Fruit fly (Drosophila melanogaster) whole organism, embryonic: ENCODE results near the gene CG43168.
A peak's percentile ranks its signal among the peaks of the same experiment; 100 is the strongest.

Experiments used
- Antp ChIP-seq: fragments of 200-800 bp; sonication (Bioruptor generic); optimal IDR thresholded peaks from 3 replicates; lab custom pipeline; 2016; ENCODE audit warnings: missing biosample characterization, missing genetic modification characterization
- Bdp1 ChIP-seq: fragments of 200-800 bp; sonication (Bioruptor generic); optimal IDR thresholded peaks from 3 replicates; lab custom pipeline; 2016; ENCODE audit warnings: missing biosample characterization, missing genetic modification characterization
- CG10543 ChIP-seq: fragments of 200-800 bp; sonication (Bioruptor generic); optimal IDR thresholded peaks from 3 replicates; lab custom pipeline; 2017; ENCODE audit warnings: missing biosample characterization, mild to moderate bottlenecking, missing genetic modification characterization, moderate library complexity
- CG11696 ChIP-seq: fragments of 200-800 bp; sonication (Bioruptor generic); IDR thresholded peaks from 2 replicates; pipeline ENCODE4 v1.3.6; 2022; ENCODE audit warnings: missing biosample characterization, missing genetic modification characterization
- CG12219 ChIP-seq: fragments of 200-800 bp; sonication (Bioruptor generic); optimal IDR thresholded peaks from 3 replicates; lab custom pipeline; 2018; ENCODE audit warnings: missing biosample characterization, mild to moderate bottlenecking, missing genetic modification characterization
- CG13287 ChIP-seq: fragments of 200-800 bp; sonication (Bioruptor generic); IDR thresholded peaks from 2 replicates; pipeline ENCODE4 v1.3.6; 2022; ENCODE audit warnings: missing biosample characterization, missing genetic modification characterization; ENCODE audit not compliant: partially characterized antibody
- CG14710 ChIP-seq: fragments of 200-800 bp; sonication (Bioruptor generic); optimal IDR thresholded peaks from 3 replicates; lab custom pipeline; 2019; ENCODE audit warnings: missing biosample characterization, mild to moderate bottlenecking, missing genetic modification characterization, moderate library complexity
- CG14965 ChIP-seq: fragments of 200-800 bp; sonication (Bioruptor generic); optimal IDR thresholded peaks from 2 replicates; lab custom pipeline; 2016; ENCODE audit warnings: missing biosample characterization, missing genetic modification characterization, borderline replicate concordance
- CG15601 ChIP-seq: fragments of 200-800 bp; sonication (Bioruptor generic); optimal IDR thresholded peaks from 3 replicates; lab custom pipeline; 2019; ENCODE audit warnings: missing biosample characterization, mild to moderate bottlenecking, missing genetic modification characterization, moderate library complexity
- CG15696 ChIP-seq: fragments of 200-800 bp; sonication (Bioruptor generic); optimal IDR thresholded peaks from 2 replicates; lab custom pipeline; 2019; ENCODE audit warnings: missing biosample characterization, mild to moderate bottlenecking, missing genetic modification characterization, moderate library complexity
- CG17328 ChIP-seq: fragments of 200-800 bp; sonication (Bioruptor generic); IDR thresholded peaks from 2 replicates; pipeline ENCODE4 v1.3.6; 2022; ENCODE audit warnings: missing biosample characterization, missing genetic modification characterization
- CG18262 ChIP-seq: fragments of 200-800 bp; optimal IDR thresholded peaks from 3 replicates; lab custom pipeline; 2019; ENCODE audit warnings: missing biosample characterization, mild to moderate bottlenecking, missing genetic modification characterization, moderate library complexity
- CG2712 ChIP-seq: fragments of 200-800 bp; optimal IDR thresholded peaks from 3 replicates; lab custom pipeline; 2019; ENCODE audit warnings: missing biosample characterization, mild to moderate bottlenecking, missing genetic modification characterization, moderate library complexity
- CG30403 ChIP-seq: fragments of 200-800 bp; sonication (Bioruptor generic); optimal IDR thresholded peaks from 3 replicates; lab custom pipeline; 2016; ENCODE audit warnings: missing biosample characterization, missing genetic modification characterization
- CG31441 ChIP-seq: fragments of 200-800 bp; sonication (Bioruptor generic); IDR thresholded peaks from 2 replicates; pipeline ENCODE4 v1.3.6; 2022; ENCODE audit warnings: missing biosample characterization, missing genetic modification characterization
- CG4617 ChIP-seq: fragments of 200-800 bp; sonication (Bioruptor generic); optimal IDR thresholded peaks from 3 replicates; lab custom pipeline; 2016; ENCODE audit warnings: missing biosample characterization, missing genetic modification characterization, borderline replicate concordance
- CG6689 ChIP-seq: fragments of 200-800 bp; sonication (Bioruptor generic); IDR thresholded peaks from 2 replicates; pipeline ENCODE4 v1.3.6; 2022; ENCODE audit warnings: missing biosample characterization, missing genetic modification characterization
- CG6854 ChIP-seq: fragments of 200-800 bp; sonication (Bioruptor generic); optimal IDR thresholded peaks from 3 replicates; lab custom pipeline; 2017; ENCODE audit warnings: missing biosample characterization, mild to moderate bottlenecking, missing genetic modification characterization
- CG7271 ChIP-seq: fragments of 200-800 bp; sonication (Bioruptor generic); optimal IDR thresholded peaks from 2 replicates; lab custom pipeline; 2018; ENCODE audit warnings: missing biosample characterization, mild to moderate bottlenecking, missing genetic modification characterization, moderate library complexity
- CG9727 ChIP-seq: fragments of 200-800 bp; sonication (Bioruptor generic); optimal IDR thresholded peaks from 3 replicates; lab custom pipeline; 2017; ENCODE audit warnings: missing biosample characterization, mild to moderate bottlenecking, missing genetic modification characterization
- CG9797 ChIP-seq: fragments of 200-800 bp; sonication (Bioruptor generic); optimal IDR thresholded peaks from 3 replicates; lab custom pipeline; 2018; ENCODE audit warnings: missing biosample characterization, mild to moderate bottlenecking, missing genetic modification characterization
- CG9817 ChIP-seq: fragments of 200-800 bp; sonication (Bioruptor generic); optimal IDR thresholded peaks from 2 replicates; lab custom pipeline; 2018; ENCODE audit warnings: missing biosample characterization, mild to moderate bottlenecking, missing genetic modification characterization, moderate library complexity
- CTCF ChIP-seq: fragments of 200-800 bp; sonication (Bioruptor generic); optimal IDR thresholded peaks from 2 replicates; lab custom pipeline; 2017; ENCODE audit warnings: missing biosample characterization, mild to moderate bottlenecking, missing genetic modification characterization, moderate library complexity
- CoRest ChIP-seq: fragments of 200-800 bp; sonication (Bioruptor generic); optimal IDR thresholded peaks from 3 replicates; lab custom pipeline; 2018; ENCODE audit warnings: missing biosample characterization, mild to moderate bottlenecking, missing genetic modification characterization, moderate library complexity
- Ets65A ChIP-seq: fragments of 200-800 bp; sonication (Bioruptor generic); peaks from one replicate; lab custom pipeline; 2016; ENCODE audit warnings: missing biosample characterization, missing genetic modification characterization
- Kr ChIP-seq: fragments of 200-800 bp; sonication (Bioruptor generic); optimal IDR thresholded peaks from 2 replicates; lab custom pipeline; 2017; ENCODE audit warnings: missing biosample characterization, mild to moderate bottlenecking, missing genetic modification characterization
- Neu2 ChIP-seq: fragments of 200-800 bp; sonication (Bioruptor generic); optimal IDR thresholded peaks from 3 replicates; lab custom pipeline; 2016; ENCODE audit warnings: missing biosample characterization, missing genetic modification characterization, borderline replicate concordance
- Rx ChIP-seq: fragments of 200-800 bp; sonication (Bioruptor generic); IDR thresholded peaks from 2 replicates; pipeline ENCODE4 v1.3.6; 2022; ENCODE audit warnings: missing biosample characterization, missing genetic modification characterization
- Ssrp ChIP-seq: fragments of 200-800 bp; sonication (Bioruptor generic); optimal IDR thresholded peaks from 2 replicates; lab custom pipeline; 2018; ENCODE audit warnings: missing biosample characterization, mild to moderate bottlenecking, missing genetic modification characterization, moderate library complexity
- ac ChIP-seq: fragments of 200-800 bp; sonication (Bioruptor generic); optimal IDR thresholded peaks from 3 replicates; lab custom pipeline; 2017; ENCODE audit warnings: missing biosample characterization, mild to moderate bottlenecking, missing genetic modification characterization
- aop ChIP-seq: fragments of 200-800 bp; sonication (Bioruptor generic); IDR thresholded peaks from 2 replicates; pipeline ENCODE4 v1.3.6; 2022; ENCODE audit warnings: missing biosample characterization, missing genetic modification characterization
- bbx ChIP-seq: fragments of 200-800 bp; sonication (Bioruptor generic); IDR thresholded peaks from 2 replicates; pipeline ENCODE4 v1.3.6; 2022; ENCODE audit warnings: missing biosample characterization, missing genetic modification characterization; ENCODE audit not compliant: partially characterized antibody
- dysf ChIP-seq: fragments of 200-800 bp; sonication (Bioruptor generic); IDR thresholded peaks from 3 replicates; pipeline ENCODE4 v1.3.6; 2022; ENCODE audit warnings: missing biosample characterization, missing genetic modification characterization
- gem ChIP-seq: fragments of 200-800 bp; sonication (Bioruptor generic); optimal IDR thresholded peaks from 2 replicates; lab custom pipeline; 2019; ENCODE audit warnings: missing biosample characterization, mild to moderate bottlenecking, missing genetic modification characterization, moderate library complexity
- gfzf ChIP-seq: fragments of 200-800 bp; sonication (Bioruptor generic); optimal IDR thresholded peaks from 2 replicates; lab custom pipeline; 2016; ENCODE audit warnings: missing biosample characterization, mild to moderate bottlenecking, missing genetic modification characterization, moderate library complexity
- gro ChIP-seq: fragments of 200-800 bp; sonication (Bioruptor generic); optimal IDR thresholded peaks from 2 replicates; lab custom pipeline; 2016; ENCODE audit warnings: missing biosample characterization, missing genetic modification characterization
- insv ChIP-seq, 2 experiments: fragments of 200-800 bp; sonication (Bioruptor generic); optimal IDR thresholded peaks; 3 replicates each; lab custom pipeline; 2016 to 2018; ENCODE audit warnings: missing biosample characterization in 2 of 2, missing genetic modification characterization in 2 of 2
- jing ChIP-seq: fragments of 200-800 bp; sonication (Bioruptor generic); optimal IDR thresholded peaks from 2 replicates; lab custom pipeline; 2018; ENCODE audit warnings: missing biosample characterization, mild to moderate bottlenecking, missing genetic modification characterization
- kah ChIP-seq: fragments of 200-800 bp; sonication (Bioruptor generic); optimal IDR thresholded peaks from 2 replicates; lab custom pipeline; 2018; ENCODE audit warnings: missing biosample characterization, mild to moderate bottlenecking, missing genetic modification characterization
- nerfin-1 ChIP-seq: fragments of 200-800 bp; sonication (Bioruptor generic); optimal IDR thresholded peaks from 3 replicates; lab custom pipeline; 2019; ENCODE audit warnings: missing biosample characterization, mild to moderate bottlenecking, missing genetic modification characterization, moderate library complexity
- pan ChIP-seq, 4 experiments: fragments of >200 bp in 3 of 4; fragments of 200-800 bp in 1 of 4; sonication (Bioruptor generic) in 1 of 4; optimal IDR thresholded peaks in 3 of 4; IDR thresholded peaks in 1 of 4; 2 replicates each; pipeline versions ENCODE4 v1.3.6 to Lab custom; 2017 to 2022; ENCODE audit warnings: missing biosample characterization in 2 of 4, missing genetic modification characterization in 2 of 4, mixed read lengths in 1 of 4
- phol ChIP-seq: fragments of 200-800 bp; sonication (Bioruptor generic); optimal IDR thresholded peaks from 3 replicates; lab custom pipeline; 2018; ENCODE audit warnings: missing biosample characterization, mild to moderate bottlenecking, missing genetic modification characterization, moderate library complexity
- row ChIP-seq: fragments of 200-800 bp; sonication (Bioruptor generic); IDR thresholded peaks from 3 replicates; pipeline ENCODE4 v1.3.6; 2022; ENCODE audit warnings: missing biosample characterization, missing genetic modification characterization
- sr ChIP-seq: fragments of 200-800 bp; sonication (Bioruptor generic); IDR thresholded peaks from 3 replicates; pipeline ENCODE4 v1.3.6; 2022; ENCODE audit warnings: missing biosample characterization, missing genetic modification characterization
- stc ChIP-seq: fragments of 200-800 bp; sonication (Bioruptor generic); IDR thresholded peaks from 2 replicates; pipeline ENCODE4 v1.3.6; 2022; ENCODE audit warnings: missing biosample characterization, missing genetic modification characterization
- tap ChIP-seq: fragments of 200-800 bp; optimal IDR thresholded peaks from 3 replicates; lab custom pipeline; 2019; ENCODE audit warnings: missing biosample characterization, mild to moderate bottlenecking, missing genetic modification characterization, moderate library complexity
- unc-4 ChIP-seq: fragments of 200-800 bp; sonication (Bioruptor generic); IDR thresholded peaks from 2 replicates; pipeline ENCODE4 v1.3.6; 2022; ENCODE audit warnings: missing biosample characterization, missing genetic modification characterization; ENCODE audit not compliant: partially characterized antibody
- wek ChIP-seq: fragments of 200-800 bp; sonication (Bioruptor generic); optimal IDR thresholded peaks from 3 replicates; lab custom pipeline; 2018; ENCODE audit warnings: missing biosample characterization, mild to moderate bottlenecking, missing genetic modification characterization, moderate library complexity
- zen2 ChIP-seq: fragments of 200-800 bp; sonication (Bioruptor generic); IDR thresholded peaks from 3 replicates; pipeline ENCODE4 v1.3.6; 2022; ENCODE audit warnings: missing biosample characterization, missing genetic modification characterization; ENCODE audit not compliant: partially characterized antibody

Gene CG43168

DNA sequence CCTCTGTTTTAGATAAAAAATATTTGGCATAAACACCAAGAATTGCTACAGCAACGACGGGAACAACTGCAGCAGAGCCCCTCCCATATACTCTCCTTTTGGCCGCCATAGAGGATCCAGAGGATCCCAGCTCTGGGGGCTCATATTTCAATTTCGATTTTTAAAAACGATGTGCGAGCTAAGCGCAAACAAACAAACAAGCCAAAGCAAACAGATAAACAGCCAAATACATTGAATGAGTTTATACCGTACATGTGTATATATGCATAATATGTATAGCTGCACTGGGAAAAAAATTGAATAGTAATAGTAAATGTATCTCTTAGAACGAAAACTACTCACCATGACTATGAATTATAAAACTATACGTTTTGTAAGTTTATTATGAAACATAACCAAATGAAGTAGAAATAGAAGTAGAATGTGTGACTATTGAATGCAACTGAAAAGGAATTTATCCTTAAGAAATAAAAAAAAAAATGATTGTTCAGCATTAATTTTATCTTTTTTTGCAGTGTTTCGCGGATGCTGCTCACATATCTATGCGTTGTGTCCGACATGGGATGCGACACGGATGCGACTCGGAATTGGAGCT is 36.5 kb downstream of the CG43168 start (continued):
- no peak for TF ChIP-seq jing (GFP tag; lab: Kevin White, UChicago)
- TF ChIP-seq CG31441 (GFP tag; lab: Robert Waterston, UW), result 0 out of 2 replicates have a peak, but pooled peaks have one; percentile 11
- TF ChIP-seq sr (GFP tag; lab: Robert Waterston, UW), result no peak
- peak; percentile 27 for TF ChIP-seq CG18262 (tag; lab: Kevin White, UChicago)
- no peak for TF ChIP-seq unc-4 (GFP tag; lab: Robert Waterston, UW)
- no peak for TF ChIP-seq CG15601 (tag; lab: Kevin White, UChicago)
- peak; percentile 23 for TF ChIP-seq CG2712 (tag; lab: Kevin White, UChicago)
- TF ChIP-seq CG4617 (GFP tag; lab: Kevin White, UChicago), result no peak
- no peak for TF ChIP-seq CG9817
- no peak for TF ChIP-seq stc (GFP tag; lab: Robert Waterston, UW)
- TF ChIP-seq CG10543 (GFP tag; lab: Kevin White, UChicago), result no peak
- TF ChIP-seq Neu2 (GFP tag; lab: Kevin White, UChicago), result no peak
- peak; percentile 9 for TF ChIP-seq phol
- peak; percentile 13 for TF ChIP-seq CG14710 (tag; lab: Kevin White, UChicago)
- TF ChIP-seq Kr (GFP tag; lab: Kevin White, UChicago), result peak; percentile 47
- no peak for TF ChIP-seq aop (GFP tag; lab: Robert Waterston, UW)
- TF ChIP-seq CG9797 (GFP tag; lab: Kevin White, UChicago), result no peak
- peak; percentile 36 for TF ChIP-seq CG9727
- no peak for TF ChIP-seq Antp (GFP tag; lab: Kevin White, UChicago)
- TF ChIP-seq Ssrp (tag; lab: Kevin White, UChicago), result no peak
- peak; percentile 66 for TF ChIP-seq CG15696 (tag; lab: Kevin White, UChicago)
- no peak for TF ChIP-seq CG6854 (GFP tag; lab: Kevin White, UChicago)
- TF ChIP-seq Bdp1, result no peak
- no peak for TF ChIP-seq gro (GFP tag; lab: Kevin White, UChicago)
- TF ChIP-seq CG14965 (GFP tag; lab: Kevin White, UChicago), result no peak
- no peak for TF ChIP-seq dysf (GFP tag; lab: Robert Waterston, UW)
- TF ChIP-seq CG12219 (GFP tag; lab: Kevin White, UChicago), result no peak

DNA sequence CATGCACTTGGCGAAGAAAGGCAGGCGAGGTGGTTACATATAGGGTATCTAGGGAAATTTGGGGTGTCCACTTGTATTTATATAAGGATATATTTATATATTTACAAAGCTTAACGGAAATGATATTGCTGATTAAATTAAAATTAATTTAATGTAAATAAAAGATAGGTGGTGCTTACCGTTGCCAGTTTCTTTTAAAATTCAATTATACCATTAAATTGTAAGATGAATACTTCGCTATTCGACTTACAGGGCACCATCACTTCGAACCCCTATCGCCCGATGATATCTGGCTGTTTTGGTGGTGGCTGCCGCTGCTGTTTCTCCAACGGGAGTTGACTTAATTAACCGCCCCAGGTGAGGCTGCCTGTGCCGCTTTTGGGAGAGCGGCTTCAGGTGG is 40.1 kb downstream of the CG43168 start:
- TF ChIP-seq CG11696 (no peak), nerfin-1 (tag; lab: Kevin White, UChicago) (no peak), CTCF (GFP tag; lab: Kevin White, UChicago) (no peak), tap (tag; lab: Kevin White, UChicago) (no peak), zen2 (no peak), CG6689 (GFP tag; lab: Robert Waterston, UW) (no peak), pan (optimal IDR thresholded peaks at IDR 0.05; lab: Kevin White, UChicago) (peak in 1 of 2 experiments; percentile 8), pan (GFP tag; optimal IDR thresholded peaks at IDR 0.05 in 1 of 2, IDR thresholded peaks at IDR 0.05 in 1 of 2) (no peak), CG30403 (GFP tag; lab: Kevin White, UChicago) (no peak), bbx (GFP tag; lab: Robert Waterston, UW) (no peak), wek (no peak), gem (tag; lab: Kevin White, UChicago) (no peak), CG2712 (tag; lab: Kevin White, UChicago) (peak; percentile 28), kah (GFP tag; lab: Kevin White, UChicago) (no peak), CG13287 (GFP tag; lab: Robert Waterston, UW) (no peak), Rx (GFP tag; lab: Robert Waterston, UW) (no peak), ac (GFP tag; lab: Kevin White, UChicago) (no peak), insv (GFP tag; optimal IDR thresholded peaks at IDR 0.05; lab: Kevin White, UChicago) (no peak), CoRest (tag; lab: Kevin White, UChicago) (peak; percentile 11), CG17328 (GFP tag; lab: Robert Waterston, UW) (0 out of 2 replicates have a peak, but pooled peaks have one; percentile 17), row (peak; percentile 65; the same call in 2 of the 3 replicates), CG7271 (tag; lab: Kevin White, UChicago) (no peak), gfzf (no peak), CG31441 (GFP tag; lab: Robert Waterston, UW) (0 out of 2 replicates have a peak, but pooled peaks have one; percentile 17), Ets65A (GFP tag; lab: Kevin White, UChicago) (no peak)
